Worm (Caenorhabditis elegans): Measurements from ENCODE around the gene ran-2.

- TF ChIP-seq dpl-1 (GFP tag; optimal IDR thresholded peaks at IDR 0.05) (peak; percentile 20 to 46 (median 26)), sox-4 (tag; optimal IDR thresholded peaks at IDR 0.05) (no peak)
These were observed 45.4 kb downstream of the ran-2 start for ce11 chrIII:7978723-7979122.
